Fruit fly (Drosophila melanogaster): Measurements from ENCODE around the gene CG9541.

Gene CG9541

dm6 chr2L:8951184-8951934, 23.9 kb downstream of the CG9541 start, which contains the start of gene C1GalTA (continued):
- TF ChIP-seq knrl (GFP tag; IDR thresholded peaks at IDR 0.05; ENCODE audit: partially characterized antibody) (no peak), CG17328 (GFP tag; IDR thresholded peaks at IDR 0.05) (peak; percentile 96), sim (GFP tag; IDR thresholded peaks at IDR 0.05) (peak; percentile 96), tin (GFP tag; optimal IDR thresholded peaks at IDR 0.05) (peak; percentile 92), CG9817 (tag; optimal IDR thresholded peaks at IDR 0.05) (peak; percentile 94), CG12236 (GFP tag; optimal IDR thresholded peaks at IDR 0.05) (no peak), pan (optimal IDR thresholded peaks at IDR 0.05) (no peak), pan (GFP tag; optimal IDR thresholded peaks at IDR 0.05 in 1 of 2, IDR thresholded peaks at IDR 0.05 in 1 of 2) (peak in 1 of 2 experiments; percentile 97), kay (GFP tag; optimal IDR thresholded peaks at IDR 0.05) (peak; percentile 91), CG6654 (GFP tag; optimal IDR thresholded peaks at IDR 0.05) (peak; percentile 85), pros (GFP tag; optimal IDR thresholded peaks at IDR 0.05) (peak; percentile 90), dimm (GFP tag; IDR thresholded peaks at IDR 0.05) (peak; percentile 77), CG10462 (GFP tag; optimal IDR thresholded peaks at IDR 0.05) (peak; percentile 90), hb (GFP tag; IDR thresholded peaks at IDR 0.05; ENCODE audit: partially characterized antibody) (no peak), CG1647 (GFP tag; optimal IDR thresholded peaks at IDR 0.05) (peak; percentile 36), CG7271 (tag; optimal IDR thresholded peaks at IDR 0.05) (peak; percentile 97), Aef1 (GFP tag; IDR thresholded peaks at IDR 0.05) (peak; percentile 91), BtbVII (GFP tag; optimal IDR thresholded peaks at IDR 0.05) (peak; percentile 98), esg (GFP tag; conservative IDR thresholded peaks at IDR 0.05) (peak; percentile 92), Optix (GFP tag; IDR thresholded peaks at IDR 0.05) (0 out of 3 replicates have a peak, but pooled peaks have one; percentile 62), Xrp1 (GFP tag; IDR thresholded peaks at IDR 0.05) (peak; percentile 99), rib (GFP tag; IDR thresholded peaks at IDR 0.05) (peak; percentile 93), CG10543 (GFP tag; optimal IDR thresholded peaks at IDR 0.05) (peak; percentile 95), CG10321 (GFP tag; IDR thresholded peaks at IDR 0.05) (peak; percentile 77; the same call in 1 of the 2 replicates), Med (GFP tag) (peak; percentile 89), CG12942 (GFP tag; optimal IDR thresholded peaks at IDR 0.05) (peak; percentile 92), Fer2 (tag; optimal IDR thresholded peaks at IDR 0.05) (peak; percentile 95), CG3407 (GFP tag; optimal IDR thresholded peaks at IDR 0.05) (peak; percentile 96), hkb (optimal IDR thresholded peaks at IDR 0.05) (no peak), hkb (GFP tag; IDR thresholded peaks at IDR 0.05) (peak; percentile 96), cato (GFP tag; optimal IDR thresholded peaks at IDR 0.05; ENCODE audit: borderline replicate concordance) (peak; percentile 91), emc (GFP tag; optimal IDR thresholded peaks at IDR 0.05) (peak; percentile 39), dati (GFP tag; IDR thresholded peaks at IDR 0.05) (peak; percentile 64; the same call in 1 of the 2 replicates), jumu (GFP tag; optimal IDR thresholded peaks at IDR 0.05) (peak; percentile 9), cwo (GFP tag; optimal IDR thresholded peaks at IDR 0.05) (peak; percentile 98), CG4854 (GFP tag; optimal IDR thresholded peaks at IDR 0.05) (peak; percentile 49), zen (tag; optimal IDR thresholded peaks at IDR 0.05) (peak; percentile 96), slp2 (GFP tag; optimal IDR thresholded peaks at IDR 0.05) (peak; percentile 37), B-H2 (GFP tag; optimal IDR thresholded peaks at IDR 0.05) (peak; percentile 94), Oaz (GFP tag; IDR thresholded peaks at IDR 0.05) (peak; percentile 86), CG3065 (GFP tag; optimal IDR thresholded peaks at IDR 0.05) (peak; percentile 87), pzg (GFP tag; optimal IDR thresholded peaks at IDR 0.05) (peak; percentile 6), CG14965 (GFP tag; optimal IDR thresholded peaks at IDR 0.05; ENCODE audit: borderline replicate concordance) (no peak), gro (GFP tag; optimal IDR thresholded peaks at IDR 0.05) (peak; percentile 63), pb (GFP tag; optimal IDR thresholded peaks at IDR 0.05) (peak; percentile 11), ttk (GFP tag; IDR thresholded peaks at IDR 0.05) (peak; percentile 96), mirr (GFP tag; optimal IDR thresholded peaks at IDR 0.05) (peak; percentile 62), CG33557 (GFP tag; optimal IDR thresholded peaks at IDR 0.05) (peak; percentile 99), CG11456 (GFP tag; IDR thresholded peaks at IDR 0.05) (no peak; the same call in 2 of the 3 replicates), dpn (GFP tag; optimal IDR thresholded peaks at IDR 0.05) (peak; percentile 68 to 94)

Measured in whole organism, embryonic.